Fruit fly (Drosophila melanogaster) Kc167 (cell line): ENCODE data around the gene IleRS-m.

Experiments used
- Myc ChIP-seq: fragments of >200 bp; optimal IDR thresholded peaks from 2 replicates; lab custom pipeline; 2017; ENCODE audit warnings: missing external identifiers
- Sin3A ChIP-seq: fragments of >200 bp; optimal IDR thresholded peaks from 2 replicates; lab custom pipeline; 2018; ENCODE audit warnings: missing external identifiers
- insv ChIP-seq: fragments of >200 bp; optimal IDR thresholded peaks from 3 replicates; lab custom pipeline; 2018; ENCODE audit warnings: missing external identifiers
- psq ChIP-seq: fragments of >200 bp; optimal IDR thresholded peaks from 2 replicates; lab custom pipeline; 2017; ENCODE audit warnings: missing external identifiers

DNA sequence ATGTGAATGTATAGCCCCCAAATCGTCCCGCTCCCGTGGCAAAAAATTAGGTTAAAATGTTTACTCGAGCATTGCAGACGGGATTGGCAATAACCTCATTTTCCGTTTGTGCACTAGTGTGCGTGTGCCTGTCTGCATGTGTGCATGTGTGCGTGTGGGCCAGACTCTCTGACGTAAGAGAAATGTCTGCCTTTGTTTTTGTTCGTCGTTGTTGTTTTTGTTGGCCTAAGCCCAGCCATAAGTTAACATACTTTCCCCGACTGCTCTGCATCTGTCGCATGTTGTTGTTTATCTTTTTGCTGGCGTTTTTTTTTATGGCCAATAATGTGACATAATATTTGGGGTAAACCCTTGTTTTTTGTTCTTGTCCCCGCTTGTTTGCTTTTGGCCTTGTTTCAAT is 45.2 kb downstream of the IleRS-m start:
- no peak for TF ChIP-seq insv (lab: Kevin White, UChicago)
- TF ChIP-seq Sin3A = no peak
- no peak for TF ChIP-seq Myc (lab: Kevin White, UChicago)
- TF ChIP-seq psq (lab: Kevin White, UChicago) = no peak
